Fruit fly (Drosophila melanogaster): Measurements from ENCODE around the gene elg1.

Gene elg1

dm6 chr3L:16113607-16114337 lies 18.1 kb upstream of the elg1 start (continued):
- TF ChIP-seq CG2875 (GFP tag; optimal IDR thresholded peaks at IDR 0.05), result peak; percentile 64
- peak; percentile 73 for TF ChIP-seq Sry-δ (GFP tag; optimal IDR thresholded peaks at IDR 0.05)
- peak; percentile 86 for TF ChIP-seq unpg (GFP tag; optimal IDR thresholded peaks at IDR 0.05)
- TF ChIP-seq ap (GFP tag; IDR thresholded peaks at IDR 0.05), result peak; percentile 57
- peak; percentile 87 for TF ChIP-seq CG3281 (GFP tag; optimal IDR thresholded peaks at IDR 0.05)
- no peak for TF ChIP-seq gem (tag; optimal IDR thresholded peaks at IDR 0.05)
- TF ChIP-seq CG6813 (GFP tag; optimal IDR thresholded peaks at IDR 0.05), result peak; percentile 76
- peak; percentile 86 for TF ChIP-seq CG1792 (GFP tag; optimal IDR thresholded peaks at IDR 0.05)
- peak; percentile 78 for TF ChIP-seq Bdp1 (GFP tag; optimal IDR thresholded peaks at IDR 0.05)
- TF ChIP-seq CG9876 (GFP tag; optimal IDR thresholded peaks at IDR 0.05), result peak; percentile 50
- peak; percentile 67 for TF ChIP-seq MBD-R2 (GFP tag; IDR thresholded peaks at IDR 0.05)
- TF ChIP-seq org-1 (GFP tag; optimal IDR thresholded peaks at IDR 0.05), result peak; percentile 76
- peak; percentile 84 for TF ChIP-seq CG2712 (tag; optimal IDR thresholded peaks at IDR 0.05)
- TF ChIP-seq scrt (GFP tag; optimal IDR thresholded peaks at IDR 0.05), result peak; percentile 78
- TF ChIP-seq sna (GFP tag; IDR thresholded peaks at IDR 0.05; ENCODE audit: partially characterized antibody), result peak; percentile 51
- peak; percentile 84 for TF ChIP-seq CG13775 (GFP tag; optimal IDR thresholded peaks at IDR 0.05)
- peak; percentile 76 for TF ChIP-seq emc (GFP tag; optimal IDR thresholded peaks at IDR 0.05)
- TF ChIP-seq CG7963 (GFP tag; IDR thresholded peaks at IDR 0.05; ENCODE audit: partially characterized antibody), result peak; percentile 47; the same call in 1 of the 3 replicates
- TF ChIP-seq Lpt (GFP tag; optimal IDR thresholded peaks at IDR 0.05), result no peak
- TF ChIP-seq CG10321 (GFP tag; IDR thresholded peaks at IDR 0.05), result peak; percentile 43; the same call in 1 of the 2 replicates
- peak; percentile 78; the same call in 2 of the 3 replicates for TF ChIP-seq CG2199 (GFP tag; IDR thresholded peaks at IDR 0.05)
- TF ChIP-seq btn (GFP tag; optimal IDR thresholded peaks at IDR 0.05), result no peak
- no peak for TF ChIP-seq oc (tag; optimal IDR thresholded peaks at IDR 0.05)
- peak; percentile 59 for TF ChIP-seq CG5245 (GFP tag; optimal IDR thresholded peaks at IDR 0.05)
- peak; percentile 98 for TF ChIP-seq Med (GFP tag)
- TF ChIP-seq Side (GFP tag; optimal IDR thresholded peaks at IDR 0.05), result peak; percentile 89
- TF ChIP-seq repo (GFP tag; optimal IDR thresholded peaks at IDR 0.05), result peak; percentile 58
- peak; percentile 63 for TF ChIP-seq ttk (GFP tag; IDR thresholded peaks at IDR 0.05)
- no peak for TF ChIP-seq Vsx1 (GFP tag; optimal IDR thresholded peaks at IDR 0.05)
- TF ChIP-seq hkb (optimal IDR thresholded peaks at IDR 0.05), result no peak
- peak; percentile 90 for TF ChIP-seq hkb (GFP tag; IDR thresholded peaks at IDR 0.05)
- no peak for TF ChIP-seq ham (GFP tag; IDR thresholded peaks at IDR 0.05)
- peak; percentile 70 for TF ChIP-seq CG15601 (tag; optimal IDR thresholded peaks at IDR 0.05)
- peak; percentile 94 for TF ChIP-seq lbe (GFP tag; optimal IDR thresholded peaks at IDR 0.05)
- no peak for TF ChIP-seq CG6175 (GFP tag; IDR thresholded peaks at IDR 0.05)
- TF ChIP-seq MESR4 (GFP tag; optimal IDR thresholded peaks at IDR 0.05), result peak; percentile 73
- TF ChIP-seq CG12071 (GFP tag; optimal IDR thresholded peaks at IDR 0.05), result no peak
- peak; percentile 90 for TF ChIP-seq Rfx (GFP tag; IDR thresholded peaks at IDR 0.05)
- no peak for TF ChIP-seq eve (GFP tag; optimal IDR thresholded peaks at IDR 0.05)
- TF ChIP-seq Dek (tag; optimal IDR thresholded peaks at IDR 0.05), result peak; percentile 78
- no peak for TF ChIP-seq caup (GFP tag; optimal IDR thresholded peaks at IDR 0.05; ENCODE audit: severe bottlenecking)
- no peak for TF ChIP-seq ac (GFP tag; optimal IDR thresholded peaks at IDR 0.05)
- no peak for TF ChIP-seq Neu2 (GFP tag; optimal IDR thresholded peaks at IDR 0.05; ENCODE audit: borderline replicate concordance)
- TF ChIP-seq cato (GFP tag; optimal IDR thresholded peaks at IDR 0.05; ENCODE audit: borderline replicate concordance), result peak; percentile 47
- TF ChIP-seq hbn (GFP tag; IDR thresholded peaks at IDR 0.05; ENCODE audit: partially characterized antibody), result peak; percentile 34; the same call in 1 of the 2 replicates
- peak; percentile 87 for TF ChIP-seq CHES-1-like (GFP tag; optimal IDR thresholded peaks at IDR 0.05)
- peak; percentile 30 for TF ChIP-seq CG10274 (GFP tag; optimal IDR thresholded peaks at IDR 0.05)
- TF ChIP-seq slbo (GFP tag; IDR thresholded peaks at IDR 0.05), result peak; percentile 86
- TF ChIP-seq Sry-β (GFP tag; optimal IDR thresholded peaks at IDR 0.05), result no peak
